Fruit fly (Drosophila melanogaster) whole organism, embryonic: ENCODE data around the gene CG10747.

Source experiments
- Asciz ChIP-seq: fragments of 200-800 bp; sonication (Bioruptor generic); optimal IDR thresholded peaks from 2 replicates; lab custom pipeline; 2017; ENCODE audit warnings: missing biosample characterization, mild to moderate bottlenecking, missing genetic modification characterization, missing genetic modification reagents
- Blimp-1 ChIP-seq: fragments of 200-800 bp; sonication (Bioruptor generic); optimal IDR thresholded peaks from 3 replicates; lab custom pipeline; 2018; ENCODE audit warnings: missing biosample characterization, missing genetic modification characterization, mild to moderate bottlenecking, moderate library complexity, missing genetic modification reagents
- CG10274 ChIP-seq: fragments of 200-800 bp; sonication (Bioruptor generic); optimal IDR thresholded peaks from 3 replicates; lab custom pipeline; 2017; ENCODE audit warnings: missing biosample characterization, mild to moderate bottlenecking, missing genetic modification characterization
- CG11695 ChIP-seq: fragments of 200-800 bp; sonication (Bioruptor generic); IDR thresholded peaks from 3 replicates; pipeline ENCODE4 v1.3.6; 2022; ENCODE audit warnings: missing biosample characterization, missing genetic modification characterization
- CG14441 ChIP-seq: fragments of 200-800 bp; sonication (Bioruptor generic); IDR thresholded peaks from 2 replicates; pipeline ENCODE4 v1.3.6; 2022; ENCODE audit warnings: missing biosample characterization, missing genetic modification characterization
- CG15514 ChIP-seq: fragments of 200-800 bp; sonication (Bioruptor generic); optimal IDR thresholded peaks from 3 replicates; lab custom pipeline; 2017; ENCODE audit warnings: missing biosample characterization, missing genetic modification characterization, mild to moderate bottlenecking, moderate library complexity, missing genetic modification reagents
- CG16813 ChIP-seq: fragments of 200-800 bp; sonication (Bioruptor generic); IDR thresholded peaks from 3 replicates; pipeline ENCODE4 v1.3.6; 2022; ENCODE audit warnings: missing biosample characterization, missing genetic modification characterization; ENCODE audit not compliant: partially characterized antibody
- CG17359 ChIP-seq: fragments of 200-800 bp; sonication (Bioruptor generic); optimal IDR thresholded peaks from 3 replicates; lab custom pipeline; 2018; ENCODE audit warnings: missing biosample characterization, mild to moderate bottlenecking, missing genetic modification characterization, moderate library complexity
- CG18619 ChIP-seq: fragments of 200-800 bp; sonication (Bioruptor generic); optimal IDR thresholded peaks from 3 replicates; lab custom pipeline; 2017; ENCODE audit warnings: missing biosample characterization, mild to moderate bottlenecking, missing genetic modification characterization
- CG30020 ChIP-seq: fragments of 200-800 bp; optimal IDR thresholded peaks from 2 replicates; lab custom pipeline; 2019; ENCODE audit warnings: missing biosample characterization, mild to moderate bottlenecking, missing genetic modification characterization, moderate library complexity
- CG3163 ChIP-seq: fragments of 200-800 bp; sonication (Bioruptor generic); optimal IDR thresholded peaks from 3 replicates; lab custom pipeline; 2016; ENCODE audit warnings: missing biosample characterization, missing genetic modification characterization
- CG3281 ChIP-seq: fragments of 200-800 bp; sonication (Bioruptor generic); optimal IDR thresholded peaks from 3 replicates; lab custom pipeline; 2017; ENCODE audit warnings: missing biosample characterization, mild to moderate bottlenecking, missing genetic modification characterization
- CG4424 ChIP-seq: fragments of 200-800 bp; sonication (Bioruptor generic); optimal IDR thresholded peaks from 3 replicates; lab custom pipeline; 2016; ENCODE audit warnings: missing biosample characterization, missing genetic modification characterization
- CG4617 ChIP-seq: fragments of 200-800 bp; sonication (Bioruptor generic); optimal IDR thresholded peaks from 3 replicates; lab custom pipeline; 2016; ENCODE audit warnings: missing biosample characterization, missing genetic modification characterization, borderline replicate concordance
- CG5245 ChIP-seq: fragments of 200-800 bp; sonication (Bioruptor generic); optimal IDR thresholded peaks from 3 replicates; lab custom pipeline; 2016; ENCODE audit warnings: missing biosample characterization, missing genetic modification characterization
- CG7357 ChIP-seq: fragments of 200-800 bp; sonication (Bioruptor generic); IDR thresholded peaks from 3 replicates; pipeline ENCODE4 v1.3.6; 2022; ENCODE audit warnings: missing biosample characterization, missing genetic modification characterization
- CG8478 ChIP-seq: fragments of >200 bp; optimal IDR thresholded peaks from 2 replicates; lab custom pipeline; 2018
- CG8765 ChIP-seq: fragments of 200-800 bp; sonication (Bioruptor generic); IDR thresholded peaks from 2 replicates; pipeline ENCODE4 v1.3.6; 2022; ENCODE audit warnings: missing biosample characterization, missing genetic modification characterization
- Dfd ChIP-seq, 2 experiments: fragments of >200 bp; optimal IDR thresholded peaks; 2 replicates each; lab custom pipeline; 2017; ENCODE audit warnings: missing biosample characterization in 2 of 2, missing genetic modification characterization in 2 of 2
- Dip2 ChIP-seq: fragments of 200-800 bp; sonication (Bioruptor generic); IDR thresholded peaks from 2 replicates; pipeline ENCODE4 v1.3.6; 2022; ENCODE audit warnings: missing biosample characterization, missing genetic modification characterization
- Ets65A ChIP-seq: fragments of 200-800 bp; sonication (Bioruptor generic); peaks from one replicate; lab custom pipeline; 2016; ENCODE audit warnings: missing biosample characterization, missing genetic modification characterization
- Ets97D ChIP-seq: fragments of 200-800 bp; sonication (Bioruptor generic); optimal IDR thresholded peaks from 3 replicates; lab custom pipeline; 2016; ENCODE audit warnings: missing biosample characterization, missing genetic modification characterization
- HLHmδ ChIP-seq: fragments of 200-800 bp; sonication (Bioruptor generic); optimal IDR thresholded peaks from 2 replicates; lab custom pipeline; 2018; ENCODE audit warnings: missing biosample characterization, mild to moderate bottlenecking, missing genetic modification characterization, moderate library complexity
- Hr51 ChIP-seq, 2 experiments: fragments of 200-800 bp; sonication (Bioruptor generic); optimal IDR thresholded peaks; 2 replicates in 1 of 2; 3 replicates in 1 of 2; lab custom pipeline; 2016 to 2018; ENCODE audit warnings: missing biosample characterization in 2 of 2, missing genetic modification characterization in 2 of 2, mild to moderate bottlenecking in 1 of 2, moderate library complexity in 1 of 2
- Hr78 ChIP-seq, 2 experiments: fragments of 200-800 bp in 1 of 2; fragments of >200 bp in 1 of 2; sonication (Bioruptor generic) in 1 of 2; optimal IDR thresholded peaks; 2 replicates each; lab custom pipeline; 2017 to 2019; ENCODE audit warnings: missing biosample characterization in 2 of 2, missing genetic modification characterization in 2 of 2, mild to moderate bottlenecking in 1 of 2, moderate library complexity in 1 of 2
- Opbp ChIP-seq: fragments of 200-800 bp; sonication (Bioruptor generic); IDR thresholded peaks from 3 replicates; pipeline ENCODE4 v1.3.6; 2022; ENCODE audit warnings: missing biosample characterization, missing genetic modification characterization; ENCODE audit not compliant: partially characterized antibody
- PHDP ChIP-seq: fragments of 200-800 bp; sonication (Bioruptor generic); optimal IDR thresholded peaks from 3 replicates; lab custom pipeline; 2018; ENCODE audit warnings: missing biosample characterization, mild to moderate bottlenecking, missing genetic modification characterization, moderate library complexity
- Ptx1 ChIP-seq: fragments of 200-800 bp; sonication (Bioruptor generic); IDR thresholded peaks from 2 replicates; pipeline ENCODE4 v1.3.6; 2022; ENCODE audit warnings: missing biosample characterization, missing genetic modification characterization
- Rx ChIP-seq: fragments of 200-800 bp; sonication (Bioruptor generic); IDR thresholded peaks from 2 replicates; pipeline ENCODE4 v1.3.6; 2022; ENCODE audit warnings: missing biosample characterization, missing genetic modification characterization
- Stat92E ChIP-seq, 3 experiments: fragments of >200 bp in 2 of 3; fragments of 200-800 bp in 1 of 3; sonication (Bioruptor generic) in 1 of 3; optimal IDR thresholded peaks; 2 replicates each; lab custom pipeline; 2017 to 2019; ENCODE audit warnings: missing biosample characterization in 3 of 3, missing genetic modification characterization in 3 of 3, mild to moderate bottlenecking in 1 of 3, moderate library complexity in 1 of 3
- az2 ChIP-seq: fragments of 200-800 bp; sonication (Bioruptor generic); optimal IDR thresholded peaks from 3 replicates; lab custom pipeline; 2016; ENCODE audit warnings: missing biosample characterization, missing genetic modification characterization
- cg ChIP-seq: fragments of 200-800 bp; sonication (Bioruptor generic); optimal IDR thresholded peaks from 3 replicates; lab custom pipeline; 2019; ENCODE audit warnings: missing biosample characterization, mild to moderate bottlenecking, missing genetic modification characterization, moderate library complexity
- disco-r ChIP-seq: fragments of 200-800 bp; sonication (Bioruptor generic); optimal IDR thresholded peaks from 2 replicates; lab custom pipeline; 2016; ENCODE audit warnings: missing biosample characterization, missing genetic modification characterization
- dysf ChIP-seq: fragments of 200-800 bp; sonication (Bioruptor generic); IDR thresholded peaks from 3 replicates; pipeline ENCODE4 v1.3.6; 2022; ENCODE audit warnings: missing biosample characterization, missing genetic modification characterization
- ems ChIP-seq: fragments of 200-800 bp; sonication (Bioruptor generic); optimal IDR thresholded peaks from 3 replicates; lab custom pipeline; 2016; ENCODE audit warnings: missing biosample characterization, missing genetic modification characterization
- exex ChIP-seq: fragments of 200-800 bp; sonication (Bioruptor generic); optimal IDR thresholded peaks from 4 replicates; lab custom pipeline; 2018; ENCODE audit warnings: missing biosample characterization, mild to moderate bottlenecking, missing genetic modification characterization, moderate library complexity
- fu2 ChIP-seq: fragments of 200-800 bp; sonication (Bioruptor generic); optimal IDR thresholded peaks from 2 replicates; lab custom pipeline; 2016; ENCODE audit warnings: missing biosample characterization, missing genetic modification characterization
- ham ChIP-seq: fragments of 200-800 bp; sonication (Bioruptor generic); IDR thresholded peaks from 2 replicates; pipeline ENCODE4 v1.3.6; 2022; ENCODE audit warnings: missing biosample characterization, missing genetic modification characterization
- kah ChIP-seq: fragments of 200-800 bp; sonication (Bioruptor generic); optimal IDR thresholded peaks from 2 replicates; lab custom pipeline; 2018; ENCODE audit warnings: missing biosample characterization, mild to moderate bottlenecking, missing genetic modification characterization
- kay ChIP-seq: fragments of 200-800 bp; sonication (Bioruptor generic); optimal IDR thresholded peaks from 2 replicates; lab custom pipeline; 2016; ENCODE audit warnings: missing biosample characterization, missing genetic modification characterization
- p53 ChIP-seq: fragments of 200-800 bp; sonication (Bioruptor generic); optimal IDR thresholded peaks from 2 replicates; lab custom pipeline; 2016; ENCODE audit warnings: missing biosample characterization, missing genetic modification characterization
- repo ChIP-seq: fragments of 200-800 bp; sonication (Bioruptor generic); optimal IDR thresholded peaks from 2 replicates; lab custom pipeline; 2016; ENCODE audit warnings: missing biosample characterization, missing genetic modification characterization
- row ChIP-seq: fragments of 200-800 bp; sonication (Bioruptor generic); IDR thresholded peaks from 3 replicates; pipeline ENCODE4 v1.3.6; 2022; ENCODE audit warnings: missing biosample characterization, missing genetic modification characterization
- scrt ChIP-seq: fragments of 200-800 bp; sonication (Bioruptor generic); optimal IDR thresholded peaks from 2 replicates; lab custom pipeline; 2018; ENCODE audit warnings: missing biosample characterization, mild to moderate bottlenecking, missing genetic modification characterization, moderate library complexity
- slbo ChIP-seq: fragments of 200-800 bp; sonication (Bioruptor generic); IDR thresholded peaks from 2 replicates; pipeline ENCODE4 v1.3.6; 2022; ENCODE audit warnings: missing biosample characterization, missing genetic modification characterization
- so ChIP-seq: fragments of 200-800 bp; sonication (Bioruptor generic); IDR thresholded peaks from 3 replicates; pipeline ENCODE4 v1.3.6; 2022; ENCODE audit warnings: missing biosample characterization, missing genetic modification characterization
- stwl ChIP-seq: fragments of 200-800 bp; sonication (Bioruptor generic); optimal IDR thresholded peaks from 3 replicates; lab custom pipeline; 2018; ENCODE audit warnings: missing biosample characterization, mild to moderate bottlenecking, missing genetic modification characterization, moderate library complexity
- unc-4 ChIP-seq: fragments of 200-800 bp; sonication (Bioruptor generic); IDR thresholded peaks from 2 replicates; pipeline ENCODE4 v1.3.6; 2022; ENCODE audit warnings: missing biosample characterization, missing genetic modification characterization; ENCODE audit not compliant: partially characterized antibody
- zfh1 ChIP-seq: fragments of 200-800 bp; sonication (Bioruptor generic); IDR thresholded peaks from 3 replicates; pipeline ENCODE4 v1.3.6; 2022; ENCODE audit warnings: missing biosample characterization, missing genetic modification characterization

Gene CG10747

dm6 chr2L:20057391-20057790 is 33.8 kb downstream of the CG10747 start:
- TF ChIP-seq CG4617 (GFP tag; lab: Kevin White, UChicago) = no peak
- TF ChIP-seq HLHmδ (GFP tag; lab: Kevin White, UChicago) = no peak
- no peak for TF ChIP-seq PHDP (tag; lab: Kevin White, UChicago)
- no peak for TF ChIP-seq slbo (GFP tag; lab: Robert Waterston, UW)
- no peak for TF ChIP-seq CG8765 (GFP tag; lab: Robert Waterston, UW)
- TF ChIP-seq CG4424 (GFP tag; lab: Kevin White, UChicago) = peak; percentile 7
- TF ChIP-seq CG11695 (GFP tag; lab: Robert Waterston, UW) = no peak
- peak; percentile 13 for TF ChIP-seq cg
- no peak for TF ChIP-seq CG18619
- TF ChIP-seq so (GFP tag; lab: Robert Waterston, UW) = no peak
- peak; percentile 5; the same call in 1 of the 3 replicates for TF ChIP-seq row (GFP tag; lab: Robert Waterston, UW)
- TF ChIP-seq CG17359 = no peak
- TF ChIP-seq CG30020 (tag; lab: Kevin White, UChicago) = no peak
- TF ChIP-seq p53 (GFP tag; lab: Kevin White, UChicago) = no peak
- no peak for TF ChIP-seq Blimp-1 (GFP tag; lab: Kevin White, UChicago)
- peak; percentile 42 for TF ChIP-seq Ets65A (GFP tag; lab: Kevin White, UChicago)
- no peak for TF ChIP-seq dysf (GFP tag; lab: Robert Waterston, UW)

dm6 chr2L:20051172-20051893 is 39.8 kb downstream of the CG10747 start:
- no peak for TF ChIP-seq repo
- no peak for TF ChIP-seq CG10274
- no peak for TF ChIP-seq Ets97D (GFP tag; lab: Kevin White, UChicago)
- TF ChIP-seq CG8478 (lab: Kevin White, UChicago) = no peak
- no peak for TF ChIP-seq Dip2 (GFP tag; lab: Robert Waterston, UW)
- peak; percentile 17 for TF ChIP-seq CG15514 (GFP tag; lab: Kevin White, UChicago)
- TF ChIP-seq kah (GFP tag; lab: Kevin White, UChicago) = no peak
- TF ChIP-seq stwl (tag; lab: Kevin White, UChicago) = no peak
- TF ChIP-seq scrt = peak; percentile 86
- TF ChIP-seq az2 (GFP tag; lab: Kevin White, UChicago) = no peak
- no peak for TF ChIP-seq Rx (GFP tag; lab: Robert Waterston, UW)
- no peak for TF ChIP-seq zfh1
- TF ChIP-seq CG11695 (GFP tag; lab: Robert Waterston, UW) = no peak
- TF ChIP-seq fu2 (GFP tag; lab: Kevin White, UChicago) = no peak
- no peak for TF ChIP-seq Dfd (GFP tag; optimal IDR thresholded peaks at IDR 0.05; lab: Kevin White, UChicago)
- TF ChIP-seq CG18619 = no peak
- no peak for TF ChIP-seq ham
- peak; percentile 3 for TF ChIP-seq CG3281
- TF ChIP-seq kay = no peak
- TF ChIP-seq Hr78 (GFP tag; optimal IDR thresholded peaks at IDR 0.05; lab: Kevin White, UChicago) = no peak
- TF ChIP-seq Opbp (GFP tag; lab: Robert Waterston, UW) = no peak
- TF ChIP-seq Hr51 (GFP tag; optimal IDR thresholded peaks at IDR 0.05; lab: Kevin White, UChicago) = peak in 1 of 2 experiments; percentile 4
- TF ChIP-seq CG7357 (GFP tag; lab: Robert Waterston, UW) = 0 out of 3 replicates have a peak, but pooled peaks have one; percentile 8
- TF ChIP-seq Asciz (GFP tag; lab: Kevin White, UChicago) = no peak
- no peak for TF ChIP-seq CG14441 (GFP tag; lab: Robert Waterston, UW)
- no peak for TF ChIP-seq Stat92E (GFP tag; optimal IDR thresholded peaks at IDR 0.05; lab: Kevin White, UChicago)
- TF ChIP-seq unc-4 (GFP tag; lab: Robert Waterston, UW) = no peak
- no peak for TF ChIP-seq Ptx1 (GFP tag; lab: Robert Waterston, UW)
- TF ChIP-seq CG5245 = no peak
- TF ChIP-seq exex (tag; lab: Kevin White, UChicago) = no peak
- no peak for TF ChIP-seq CG3163 (GFP tag; lab: Kevin White, UChicago)
- TF ChIP-seq ems = no peak
- no peak for TF ChIP-seq disco-r (GFP tag; lab: Kevin White, UChicago)
- TF ChIP-seq CG16813 (GFP tag; lab: Robert Waterston, UW) = no peak
